Worm (Caenorhabditis elegans): ENCODE data around the gene F17C11.2.

- no peak for TF ChIP-seq him-1 (tag; optimal IDR thresholded peaks at IDR 0.05)
- TF ChIP-seq W03F9.2 (tag; optimal IDR thresholded peaks at IDR 0.05) = no peak
- no peak for TF ChIP-seq dao-5 (tag; optimal IDR thresholded peaks at IDR 0.05)
Observed at ce11 chrV:10929511-10929910, 18.5 kb upstream of the F17C11.2 start, which contains the start of gene F58B4.3.
